Fruit fly (Drosophila melanogaster) whole organism, embryonic: ENCODE data around the gene Eaat2.

Experiments used
- ATbp ChIP-seq: fragments of 200-800 bp; sonication (Bioruptor generic); optimal IDR thresholded peaks from 2 replicates; lab custom pipeline; 2017; ENCODE audit warnings: missing biosample characterization, mild to moderate bottlenecking, missing genetic modification characterization, missing genetic modification reagents
- Blimp-1 ChIP-seq: fragments of 200-800 bp; sonication (Bioruptor generic); optimal IDR thresholded peaks from 3 replicates; lab custom pipeline; 2018; ENCODE audit warnings: missing biosample characterization, missing genetic modification characterization, mild to moderate bottlenecking, moderate library complexity, missing genetic modification reagents
- CG11093 ChIP-seq: fragments of 200-800 bp; sonication (Bioruptor generic); IDR thresholded peaks from 3 replicates; pipeline ENCODE4 v1.3.6; 2022; ENCODE audit warnings: missing biosample characterization, missing genetic modification characterization
- CG11398 ChIP-seq: fragments of 200-800 bp; sonication (Bioruptor generic); optimal IDR thresholded peaks from 2 replicates; lab custom pipeline; 2016; ENCODE audit warnings: missing biosample characterization, missing genetic modification characterization
- CG12155 ChIP-seq: fragments of 200-800 bp; sonication (Bioruptor generic); optimal IDR thresholded peaks from 3 replicates; lab custom pipeline; 2016; ENCODE audit warnings: missing biosample characterization, missing genetic modification characterization
- CG1233 ChIP-seq: fragments of 200-800 bp; sonication (Bioruptor generic); optimal IDR thresholded peaks from 4 replicates; lab custom pipeline; 2018; ENCODE audit warnings: missing biosample characterization, mild to moderate bottlenecking, missing genetic modification characterization
- CG1529 ChIP-seq: fragments of 200-800 bp; sonication (Bioruptor generic); optimal IDR thresholded peaks from 3 replicates; lab custom pipeline; 2018; ENCODE audit warnings: missing biosample characterization, missing genetic modification characterization
- CG15601 ChIP-seq: fragments of 200-800 bp; sonication (Bioruptor generic); optimal IDR thresholded peaks from 3 replicates; lab custom pipeline; 2019; ENCODE audit warnings: missing biosample characterization, mild to moderate bottlenecking, missing genetic modification characterization, moderate library complexity
- CG1647 ChIP-seq: fragments of 200-800 bp; sonication (Bioruptor generic); optimal IDR thresholded peaks from 3 replicates; lab custom pipeline; 2016; ENCODE audit warnings: missing biosample characterization, missing genetic modification characterization
- CG2678 ChIP-seq: fragments of 200-800 bp; sonication (Bioruptor generic); optimal IDR thresholded peaks from 3 replicates; lab custom pipeline; 2019; ENCODE audit warnings: missing biosample characterization, mild to moderate bottlenecking, missing genetic modification characterization, moderate library complexity
- CG2875 ChIP-seq: fragments of 200-800 bp; sonication (Bioruptor generic); optimal IDR thresholded peaks from 2 replicates; lab custom pipeline; 2017; ENCODE audit warnings: missing biosample characterization, mild to moderate bottlenecking, missing genetic modification characterization, missing genetic modification reagents
- CG5180 ChIP-seq: fragments of 200-800 bp; sonication (Bioruptor generic); optimal IDR thresholded peaks from 3 replicates; lab custom pipeline; 2017; ENCODE audit warnings: missing biosample characterization, missing genetic modification characterization, mild to moderate bottlenecking, moderate library complexity, missing genetic modification reagents
- CG6683 ChIP-seq: fragments of 200-800 bp; sonication (Bioruptor generic); optimal IDR thresholded peaks from 2 replicates; lab custom pipeline; 2017; ENCODE audit warnings: missing biosample characterization, mild to moderate bottlenecking, missing genetic modification characterization, missing genetic modification reagents
- CG6813 ChIP-seq: fragments of 200-800 bp; sonication (Bioruptor generic); optimal IDR thresholded peaks from 2 replicates; lab custom pipeline; 2017; ENCODE audit warnings: missing biosample characterization, missing genetic modification characterization, mild to moderate bottlenecking, moderate library complexity, missing genetic modification reagents
- CG7372 ChIP-seq: fragments of 200-800 bp; sonication (Bioruptor generic); IDR thresholded peaks from 2 replicates; pipeline ENCODE4 v1.3.6; 2022; ENCODE audit warnings: missing biosample characterization, missing genetic modification characterization
- CG7556 ChIP-seq: fragments of 200-800 bp; sonication (Bioruptor generic); optimal IDR thresholded peaks from 2 replicates; lab custom pipeline; 2017; ENCODE audit warnings: missing biosample characterization, mild to moderate bottlenecking, missing genetic modification characterization
- CG7839 ChIP-seq: fragments of 200-800 bp; sonication (Bioruptor generic); optimal IDR thresholded peaks from 3 replicates; lab custom pipeline; 2018; ENCODE audit warnings: missing biosample characterization, mild to moderate bottlenecking, missing genetic modification characterization, moderate library complexity
- CHES-1-like ChIP-seq: fragments of 200-800 bp; sonication (Bioruptor generic); optimal IDR thresholded peaks from 2 replicates; lab custom pipeline; 2016; ENCODE audit warnings: missing biosample characterization, missing genetic modification characterization
- Dip2 ChIP-seq: fragments of 200-800 bp; sonication (Bioruptor generic); IDR thresholded peaks from 2 replicates; pipeline ENCODE4 v1.3.6; 2022; ENCODE audit warnings: missing biosample characterization, missing genetic modification characterization
- Fer1 ChIP-seq: fragments of 200-800 bp; sonication (Bioruptor generic); optimal IDR thresholded peaks from 2 replicates; lab custom pipeline; 2017; ENCODE audit warnings: missing biosample characterization, mild to moderate bottlenecking, missing genetic modification characterization
- MTF-1 ChIP-seq: fragments of 200-800 bp; sonication (Bioruptor generic); optimal IDR thresholded peaks from 2 replicates; lab custom pipeline; 2018; ENCODE audit warnings: missing biosample characterization, mild to moderate bottlenecking, missing genetic modification characterization, borderline replicate concordance
- Med ChIP-seq: fragments of 200-800 bp; sonication (Bioruptor generic); peaks from one replicate; lab custom pipeline; 2016; ENCODE audit warnings: missing biosample characterization, missing genetic modification characterization, mild to moderate bottlenecking, inconsistent platforms, moderate library complexity
- NfI ChIP-seq: fragments of 200-800 bp; sonication (Bioruptor generic); optimal IDR thresholded peaks from 3 replicates; lab custom pipeline; 2018; ENCODE audit warnings: missing biosample characterization, mild to moderate bottlenecking, missing genetic modification characterization, moderate library complexity
- Optix ChIP-seq: fragments of 200-800 bp; sonication (Bioruptor generic); IDR thresholded peaks from 3 replicates; pipeline ENCODE4 v1.3.6; 2022; ENCODE audit warnings: missing biosample characterization, missing genetic modification characterization
- Ravus ChIP-seq: fragments of 200-800 bp; sonication (Bioruptor generic); IDR thresholded peaks from 2 replicates; pipeline ENCODE4 v1.3.6; 2022; ENCODE audit warnings: missing biosample characterization, missing genetic modification characterization
- Sox100B ChIP-seq: fragments of 200-800 bp; sonication (Bioruptor generic); optimal IDR thresholded peaks from 3 replicates; lab custom pipeline; 2018; ENCODE audit warnings: missing biosample characterization, mild to moderate bottlenecking, missing genetic modification characterization
- Taf1 ChIP-seq: fragments of 200-800 bp; sonication (Bioruptor generic); IDR thresholded peaks from 2 replicates; pipeline ENCODE4 v1.3.6; 2022; ENCODE audit warnings: missing biosample characterization, missing genetic modification characterization
- Vsx1 ChIP-seq: fragments of 200-800 bp; sonication (Bioruptor generic); optimal IDR thresholded peaks from 2 replicates; lab custom pipeline; 2017; ENCODE audit warnings: missing biosample characterization, mild to moderate bottlenecking, missing genetic modification characterization, missing genetic modification reagents
- ap ChIP-seq: fragments of 200-800 bp; sonication (Bioruptor generic); IDR thresholded peaks from 2 replicates; pipeline ENCODE4 v1.3.6; 2022; ENCODE audit warnings: missing biosample characterization, missing genetic modification characterization
- az2 ChIP-seq: fragments of 200-800 bp; sonication (Bioruptor generic); optimal IDR thresholded peaks from 3 replicates; lab custom pipeline; 2016; ENCODE audit warnings: missing biosample characterization, missing genetic modification characterization
- caup ChIP-seq: fragments of 200-800 bp; sonication (Bioruptor generic); optimal IDR thresholded peaks from 3 replicates; lab custom pipeline; 2017; ENCODE audit warnings: missing biosample characterization, mild to moderate bottlenecking, missing genetic modification characterization, moderate library complexity; ENCODE audit not compliant: severe bottlenecking
- emc ChIP-seq: fragments of 200-800 bp; sonication (Bioruptor generic); optimal IDR thresholded peaks from 2 replicates; lab custom pipeline; 2016; ENCODE audit warnings: missing biosample characterization, missing genetic modification characterization
- ftz-f1 ChIP-seq: fragments of 200-800 bp; sonication (Bioruptor generic); optimal IDR thresholded peaks from 2 replicates; lab custom pipeline; 2016; ENCODE audit warnings: missing biosample characterization, missing genetic modification characterization
- gce ChIP-seq: fragments of 200-800 bp; sonication (Bioruptor generic); IDR thresholded peaks from 3 replicates; pipeline ENCODE4 v1.3.6; 2022; ENCODE audit warnings: missing biosample characterization, missing genetic modification characterization
- gem ChIP-seq: fragments of 200-800 bp; sonication (Bioruptor generic); optimal IDR thresholded peaks from 2 replicates; lab custom pipeline; 2019; ENCODE audit warnings: missing biosample characterization, mild to moderate bottlenecking, missing genetic modification characterization, moderate library complexity
- gfzf ChIP-seq: fragments of 200-800 bp; sonication (Bioruptor generic); optimal IDR thresholded peaks from 2 replicates; lab custom pipeline; 2016; ENCODE audit warnings: missing biosample characterization, mild to moderate bottlenecking, missing genetic modification characterization, moderate library complexity
- grau ChIP-seq: fragments of 200-800 bp; optimal IDR thresholded peaks from 3 replicates; lab custom pipeline; 2019; ENCODE audit warnings: missing biosample characterization, mild to moderate bottlenecking, missing genetic modification characterization, moderate library complexity
- grn ChIP-seq: fragments of 200-800 bp; sonication (Bioruptor generic); optimal IDR thresholded peaks from 3 replicates; lab custom pipeline; 2017; ENCODE audit warnings: missing biosample characterization, missing genetic modification characterization
- lab ChIP-seq: fragments of 200-800 bp; sonication (Bioruptor generic); optimal IDR thresholded peaks from 3 replicates; lab custom pipeline; 2017; ENCODE audit warnings: missing biosample characterization, missing genetic modification characterization, mild to moderate bottlenecking, moderate library complexity, missing genetic modification reagents
- lilli ChIP-seq: fragments of 200-800 bp; sonication (Bioruptor generic); optimal IDR thresholded peaks from 3 replicates; lab custom pipeline; 2016; ENCODE audit warnings: missing biosample characterization, missing genetic modification characterization
- lov ChIP-seq, 2 experiments: fragments of 200-800 bp in 1 of 2; fragments of >200 bp in 1 of 2; sonication (Bioruptor generic) in 1 of 2; IDR thresholded peaks in 1 of 2; optimal IDR thresholded peaks in 1 of 2; 2 replicates in 1 of 2; 3 replicates in 1 of 2; pipeline versions ENCODE4 v1.3.6 to Lab custom; 2017 to 2022; ENCODE audit warnings: missing biosample characterization in 1 of 2, missing genetic modification characterization in 1 of 2
- pan ChIP-seq, 4 experiments: fragments of >200 bp in 3 of 4; fragments of 200-800 bp in 1 of 4; sonication (Bioruptor generic) in 1 of 4; optimal IDR thresholded peaks in 3 of 4; IDR thresholded peaks in 1 of 4; 2 replicates each; pipeline versions ENCODE4 v1.3.6 to Lab custom; 2017 to 2022; ENCODE audit warnings: missing biosample characterization in 2 of 4, missing genetic modification characterization in 2 of 4, mixed read lengths in 1 of 4
- prd ChIP-seq, 3 experiments: fragments of >200 bp in 2 of 3; fragments of 200-800 bp in 1 of 3; sonication (Bioruptor generic) in 1 of 3; optimal IDR thresholded peaks in 2 of 3; IDR thresholded peaks in 1 of 3; 2 replicates in 2 of 3; 3 replicates in 1 of 3; pipeline versions ENCODE4 v1.3.6 to Lab custom; 2017 to 2022; ENCODE audit warnings: missing biosample characterization in 1 of 3, missing genetic modification characterization in 1 of 3
- row ChIP-seq: fragments of 200-800 bp; sonication (Bioruptor generic); IDR thresholded peaks from 3 replicates; pipeline ENCODE4 v1.3.6; 2022; ENCODE audit warnings: missing biosample characterization, missing genetic modification characterization
- sqz ChIP-seq: fragments of 200-800 bp; sonication (Bioruptor generic); optimal IDR thresholded peaks from 3 replicates; lab custom pipeline; 2018; ENCODE audit warnings: missing biosample characterization, mild to moderate bottlenecking, missing genetic modification characterization
- stwl ChIP-seq: fragments of 200-800 bp; sonication (Bioruptor generic); optimal IDR thresholded peaks from 3 replicates; lab custom pipeline; 2018; ENCODE audit warnings: missing biosample characterization, mild to moderate bottlenecking, missing genetic modification characterization, moderate library complexity
- tio ChIP-seq: fragments of 200-800 bp; sonication (Bioruptor generic); optimal IDR thresholded peaks from 2 replicates; lab custom pipeline; 2017; ENCODE audit warnings: missing biosample characterization, missing genetic modification characterization, inconsistent platforms
- wek ChIP-seq: fragments of 200-800 bp; sonication (Bioruptor generic); optimal IDR thresholded peaks from 3 replicates; lab custom pipeline; 2018; ENCODE audit warnings: missing biosample characterization, mild to moderate bottlenecking, missing genetic modification characterization, moderate library complexity

Eaat2 gene

dm6 chr2L:745785-746184 lies 1.6 kb upstream of the Eaat2 start (continued):
- TF ChIP-seq CG2678 (tag; lab: Kevin White, UChicago) (peak; percentile 23), NfI (GFP tag; lab: Kevin White, UChicago) (no peak), Dip2 (GFP tag; lab: Robert Waterston, UW) (no peak), prd (optimal IDR thresholded peaks at IDR 0.05; lab: Kevin White, UChicago) (no peak), prd (GFP tag; IDR thresholded peaks at IDR 0.05; lab: Robert Waterston, UW) (0 out of 3 replicates have a peak, but pooled peaks have one; percentile 22), CG12155 (no peak), CHES-1-like (no peak), tio (GFP tag; lab: Kevin White, UChicago) (no peak), gce (GFP tag; lab: Robert Waterston, UW) (no peak), row (peak; percentile 20; the same call in 1 of the 3 replicates), wek (GFP tag; lab: Kevin White, UChicago) (no peak), CG15601 (tag; lab: Kevin White, UChicago) (peak; percentile 100), Fer1 (peak; percentile 59), CG2875 (GFP tag; lab: Kevin White, UChicago) (no peak), Optix (GFP tag; lab: Robert Waterston, UW) (0 out of 3 replicates have a peak, but pooled peaks have one; percentile 24), gfzf (no peak), MTF-1 (GFP tag; lab: Kevin White, UChicago) (no peak), CG7839 (peak; percentile 17), CG11398 (no peak), grau (peak; percentile 60), Ravus (no peak), stwl (tag; lab: Kevin White, UChicago) (peak; percentile 15), gem (tag; lab: Kevin White, UChicago) (peak; percentile 31), az2 (GFP tag; lab: Kevin White, UChicago) (peak; percentile 24), sqz (GFP tag; lab: Kevin White, UChicago) (no peak), lab (peak; percentile 40), CG1529 (no peak), lov (optimal IDR thresholded peaks at IDR 0.05; lab: Kevin White, UChicago) (no peak), lov (GFP tag; IDR thresholded peaks at IDR 0.05; lab: Robert Waterston, UW) (no peak), CG5180 (GFP tag; lab: Kevin White, UChicago) (peak; percentile 2), pan (optimal IDR thresholded peaks at IDR 0.05; lab: Kevin White, UChicago) (no peak), pan (GFP tag; optimal IDR thresholded peaks at IDR 0.05 in 1 of 2, IDR thresholded peaks at IDR 0.05 in 1 of 2) (no peak), CG7372 (GFP tag; lab: Robert Waterston, UW) (no peak), Taf1 (GFP tag; lab: Robert Waterston, UW) (no peak), ATbp (GFP tag; lab: Kevin White, UChicago) (peak; percentile 5), CG6813 (peak; percentile 14), Med (GFP tag; lab: Kevin White, UChicago) (peak; percentile 85), CG6683 (GFP tag; lab: Kevin White, UChicago) (no peak), CG1647 (GFP tag; lab: Kevin White, UChicago) (no peak), caup (peak; percentile 28), grn (GFP tag; lab: Kevin White, UChicago) (no peak), Blimp-1 (no peak), emc (no peak), ap (no peak), CG11093 (GFP tag; lab: Robert Waterston, UW) (no peak), ftz-f1 (GFP tag; lab: Kevin White, UChicago) (no peak), CG7556 (GFP tag; lab: Kevin White, UChicago) (peak; percentile 8), lilli (peak; percentile 9), CG1233 (peak; percentile 2), Vsx1 (GFP tag; lab: Kevin White, UChicago) (no peak), Sox100B (GFP tag; lab: Kevin White, UChicago) (no peak)
